Fruit fly (Drosophila melanogaster): Measurements from ENCODE around the gene bowl.
A peak's percentile ranks its signal among the peaks of the same experiment; 100 is the strongest.

- TF ChIP-seq CG6854 (GFP tag; optimal IDR thresholded peaks at IDR 0.05) = no peak
- peak; percentile 34 for TF ChIP-seq Blimp-1 (GFP tag; optimal IDR thresholded peaks at IDR 0.05)
- TF ChIP-seq CG31627 (GFP tag; optimal IDR thresholded peaks at IDR 0.05) = peak; percentile 27
- TF ChIP-seq CG10631 (GFP tag; optimal IDR thresholded peaks at IDR 0.05) = peak; percentile 64
- no peak for TF ChIP-seq CG11902 (GFP tag; optimal IDR thresholded peaks at IDR 0.05)
- TF ChIP-seq vri (GFP tag; optimal IDR thresholded peaks at IDR 0.05) = peak; percentile 30
- peak; percentile 51 for TF ChIP-seq lz (GFP tag; optimal IDR thresholded peaks at IDR 0.05)
- peak; percentile 59 for TF ChIP-seq CG34406 (GFP tag; optimal IDR thresholded peaks at IDR 0.05)
- TF ChIP-seq CG6163 (GFP tag; IDR thresholded peaks at IDR 0.05) = peak; percentile 70; the same call in 2 of the 3 replicates
- TF ChIP-seq Lpt (GFP tag; optimal IDR thresholded peaks at IDR 0.05) = no peak
- peak; percentile 79 for TF ChIP-seq fkh (GFP tag; optimal IDR thresholded peaks at IDR 0.05)
- TF ChIP-seq Eip78C (GFP tag) = peak; percentile 89
These were observed 18.0 kb downstream of the bowl start for dm6 chr2L:3789290-3790067.
